Worm (Caenorhabditis elegans): ENCODE measurements around the gene F59A6.10.

- TF ChIP-seq ama-1 (optimal IDR thresholded peaks at IDR 0.05) (no peak), pes-1 (GFP tag; IDR thresholded peaks at IDR 0.05) (no peak), tbx-37 (GFP tag; conservative IDR thresholded peaks at IDR 0.05) (no peak), hmg-4 (GFP tag; optimal IDR thresholded peaks at IDR 0.05) (no peak), sea-1 (GFP tag; conservative IDR thresholded peaks at IDR 0.05) (no peak), aly-1 (tag; optimal IDR thresholded peaks at IDR 0.05) (no peak), hmbx-1 (tag; optimal IDR thresholded peaks at IDR 0.05) (no peak), hnd-1 (tag; optimal IDR thresholded peaks at IDR 0.05) (no peak)
Measured at ce11 chrII:4959719-4960118, 44.0 kb upstream of the F59A6.10 start, which contains the start of gene ulp-2.

Data from whole organism, early embryonic.